Worm (Caenorhabditis elegans) whole organism, L2 larva: ENCODE data around the gene Y24F12A.1.

Experiments used
- aly-2 ChIP-seq: fragments of 150-350 bp; optimal IDR thresholded peaks from 2 replicates; lab custom pipeline; 2014; ENCODE audit warnings: missing biosample characterization, missing genetic modification characterization
- ceh-82 ChIP-seq: fragments of 150-350 bp; optimal IDR thresholded peaks from 2 replicates; lab custom pipeline; 2014; ENCODE audit warnings: missing biosample characterization, missing genetic modification characterization
- dmd-4 ChIP-seq: sonication (generic microtip); optimal IDR thresholded peaks from 2 replicates; lab custom pipeline; 2017; ENCODE audit warnings: missing biosample characterization, missing genetic modification characterization
- elt-3 ChIP-seq: sonication (generic microtip); optimal IDR thresholded peaks from 2 replicates; lab custom pipeline; 2017; ENCODE audit warnings: missing biosample characterization, missing genetic modification characterization
- fos-1 ChIP-seq: fragments of 150-350 bp; optimal IDR thresholded peaks from 2 replicates; lab custom pipeline; 2014; ENCODE audit warnings: missing biosample characterization, missing genetic modification characterization
- mdl-1 ChIP-seq, 2 experiments: fragments of 150-350 bp in 1 of 2; sonication (generic microtip) in 1 of 2; optimal IDR thresholded peaks; 2 replicates each; lab custom pipeline; 2017; ENCODE audit warnings: missing biosample characterization in 2 of 2, missing genetic modification characterization in 2 of 2
- nhr-237 ChIP-seq: fragments of 150-350 bp; optimal IDR thresholded peaks from 2 replicates; lab custom pipeline; 2014; ENCODE audit warnings: missing biosample characterization, missing genetic modification characterization
- snpc-4 ChIP-seq: fragments of 150-350 bp; optimal IDR thresholded peaks from 2 replicates; lab custom pipeline; 2014; ENCODE audit warnings: missing biosample characterization, missing genetic modification characterization
- ztf-1 ChIP-seq: fragments of 200-800 bp; sonication (Bioruptor generic); conservative IDR thresholded peaks from 2 replicates; pipeline ENCODE4 v1.3.6; 2022; ENCODE audit warnings: missing genetic modification characterization, missing compliant biosample characterization
- ztf-11 ChIP-seq: sonication (generic microtip); optimal IDR thresholded peaks from 2 replicates; lab custom pipeline; 2017; ENCODE audit warnings: missing biosample characterization, missing genetic modification characterization

DNA sequence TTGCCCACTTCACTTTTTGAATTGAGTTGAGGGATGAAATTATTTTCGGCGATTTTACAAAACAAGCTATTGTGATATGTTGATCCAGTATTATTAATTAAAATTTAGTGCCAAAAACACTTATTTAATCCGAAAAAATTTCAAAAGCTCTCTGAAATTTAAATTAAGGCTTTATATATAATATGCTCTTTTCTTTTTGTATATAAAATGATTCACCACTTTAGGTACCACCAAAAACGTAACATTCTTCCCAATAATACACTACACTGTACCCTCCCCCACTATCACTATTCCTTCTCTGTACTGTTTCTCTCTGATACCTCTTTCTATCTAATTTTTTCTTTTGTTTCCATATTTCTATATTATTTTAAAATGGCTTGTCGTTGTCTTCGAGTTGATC is 38.8 kb downstream of the Y24F12A.1 start, which contains the start of gene prx-2:
- TF ChIP-seq elt-3 (tag; lab: Kevin White, UChicago), result no peak
- no peak for TF ChIP-seq aly-2
- no peak for TF ChIP-seq dmd-4
- no peak for TF ChIP-seq nhr-237 (tag; lab: Kevin White, UChicago)
- no peak for TF ChIP-seq snpc-4 (tag; lab: Kevin White, UChicago)
- TF ChIP-seq fos-1 (tag; lab: Kevin White, UChicago), result no peak
- TF ChIP-seq mdl-1 (tag; optimal IDR thresholded peaks at IDR 0.05; lab: Kevin White, UChicago), result no peak
- no peak for TF ChIP-seq ceh-82 (tag; lab: Kevin White, UChicago)
- no peak for TF ChIP-seq ztf-11
- TF ChIP-seq ztf-1 (GFP tag; lab: Robert Waterston, UW), result no peak
